Fruit fly (Drosophila melanogaster): ENCODE data around the gene CG14204.
A peak's percentile ranks its signal among the peaks of the same experiment; 100 is the strongest.

Gene CG14204

dm6 chrX:19565714-19566316 is 17.6 kb upstream of the CG14204 start, which contains the start of the genes Grip84 and car (continued):
- TF ChIP-seq unc-4 (GFP tag; IDR thresholded peaks at IDR 0.05; ENCODE audit: partially characterized antibody) (no peak), CG14667 (GFP tag; IDR thresholded peaks at IDR 0.05) (0 out of 2 replicates have a peak, but pooled peaks have one; percentile 29), CG1832 (GFP tag; optimal IDR thresholded peaks at IDR 0.05) (no peak), zfh1 (GFP tag; IDR thresholded peaks at IDR 0.05) (no peak; the same call in 2 of the 3 replicates), tup (GFP tag; optimal IDR thresholded peaks at IDR 0.05) (no peak), CG9437 (GFP tag; optimal IDR thresholded peaks at IDR 0.05) (peak; percentile 56), aop (GFP tag; IDR thresholded peaks at IDR 0.05) (no peak), tin (GFP tag; optimal IDR thresholded peaks at IDR 0.05) (peak; percentile 58), CG13775 (GFP tag; optimal IDR thresholded peaks at IDR 0.05) (peak; percentile 70), CG12299 (tag; optimal IDR thresholded peaks at IDR 0.05) (peak; percentile 46), lab (GFP tag; optimal IDR thresholded peaks at IDR 0.05) (no peak), C15 (GFP tag; IDR thresholded peaks at IDR 0.05) (0 out of 3 replicates have a peak, but pooled peaks have one; percentile 31), CG5245 (GFP tag; optimal IDR thresholded peaks at IDR 0.05) (peak; percentile 24), Dll (GFP tag; IDR thresholded peaks at IDR 0.05; ENCODE audit: partially characterized antibody) (0 out of 4 replicates have a peak, but pooled peaks have one; percentile 30), Usf (GFP tag; optimal IDR thresholded peaks at IDR 0.05) (peak; percentile 40), HLHmδ (GFP tag; optimal IDR thresholded peaks at IDR 0.05) (no peak), slp2 (GFP tag; optimal IDR thresholded peaks at IDR 0.05) (no peak), CG13123 (GFP tag; optimal IDR thresholded peaks at IDR 0.05) (peak; percentile 32), Med (GFP tag) (peak; percentile 88), kay (GFP tag; optimal IDR thresholded peaks at IDR 0.05) (peak; percentile 26), her (GFP tag; optimal IDR thresholded peaks at IDR 0.05) (no peak), ewg (GFP tag; optimal IDR thresholded peaks at IDR 0.05) (peak; percentile 99), kni (GFP tag; optimal IDR thresholded peaks at IDR 0.05) (no peak), NC2β (GFP tag; optimal IDR thresholded peaks at IDR 0.05) (no peak), Lim3 (GFP tag; IDR thresholded peaks at IDR 0.05) (no peak), Mad (GFP tag; optimal IDR thresholded peaks at IDR 0.05) (peak; percentile 38), CG3847 (GFP tag; IDR thresholded peaks at IDR 0.05) (peak; percentile 74), dysf (GFP tag; IDR thresholded peaks at IDR 0.05) (peak; percentile 80), toy (GFP tag; IDR thresholded peaks at IDR 0.05) (no peak), grau (tag; optimal IDR thresholded peaks at IDR 0.05) (peak; percentile 81), gem (tag; optimal IDR thresholded peaks at IDR 0.05) (peak; percentile 86), CG31388 (GFP tag; optimal IDR thresholded peaks at IDR 0.05) (no peak), ttk (GFP tag; IDR thresholded peaks at IDR 0.05) (peak; percentile 41; the same call in 1 of the 2 replicates), gfzf (GFP tag; optimal IDR thresholded peaks at IDR 0.05) (peak; percentile 60), CG17361 (GFP tag; IDR thresholded peaks at IDR 0.05) (peak; percentile 86), bcd (GFP tag; optimal IDR thresholded peaks at IDR 0.05) (peak; percentile 71), CG17912 (GFP tag; optimal IDR thresholded peaks at IDR 0.05) (no peak), HmgZ (tag; optimal IDR thresholded peaks at IDR 0.05) (peak; percentile 36), CG10543 (GFP tag; optimal IDR thresholded peaks at IDR 0.05) (no peak), Ptx1 (GFP tag; IDR thresholded peaks at IDR 0.05) (peak; percentile 82), CG18599 (GFP tag; optimal IDR thresholded peaks at IDR 0.05) (no peak), wek (GFP tag; optimal IDR thresholded peaks at IDR 0.05) (no peak), CG11504 (tag; optimal IDR thresholded peaks at IDR 0.05) (no peak), CG14860 (GFP tag; IDR thresholded peaks at IDR 0.05; ENCODE audit: partially characterized antibody) (no peak), CG14965 (GFP tag; optimal IDR thresholded peaks at IDR 0.05; ENCODE audit: borderline replicate concordance) (no peak), Spps (tag; optimal IDR thresholded peaks at IDR 0.05) (peak; percentile 26), Side (GFP tag; optimal IDR thresholded peaks at IDR 0.05) (peak; percentile 20), Stat92E (GFP tag; optimal IDR thresholded peaks at IDR 0.05) (no peak), CG4328 (GFP tag; optimal IDR thresholded peaks at IDR 0.05) (peak; percentile 47), fru (optimal IDR thresholded peaks at IDR 0.05) (no peak)
